Worm (Caenorhabditis elegans) whole organism, L4 larva: Measurements from ENCODE around the gene fdgt-2.

Experiments used
- D1046.2 ChIP-seq: fragments of 200-800 bp; sonication (Bioruptor generic); IDR thresholded peaks from 2 replicates; pipeline ENCODE4 v1.3.6; 2022; ENCODE audit warnings: missing genetic modification characterization, missing compliant biosample characterization
- T20F7.1 ChIP-seq: fragments of 200-800 bp; sonication (Bioruptor generic); optimal IDR thresholded peaks from 2 replicates; lab custom pipeline; 2018; ENCODE audit warnings: mild to moderate bottlenecking, missing genetic modification characterization, missing compliant biosample characterization
- Y5F2A.4 ChIP-seq: fragments of 200-800 bp; sonication (Bioruptor generic); optimal IDR thresholded peaks from 2 replicates; lab custom pipeline; 2018; ENCODE audit warnings: mild to moderate bottlenecking, missing genetic modification characterization, missing compliant biosample characterization
- ZK546.5 ChIP-seq, 2 experiments: sonication (generic microtip); optimal IDR thresholded peaks; 2 replicates each; lab custom pipeline; 2017; ENCODE audit warnings: missing biosample characterization in 2 of 2, missing genetic modification characterization in 2 of 2
- aly-2 ChIP-seq: sonication (generic microtip); optimal IDR thresholded peaks from 2 replicates; lab custom pipeline; 2018; ENCODE audit warnings: missing biosample characterization, missing genetic modification characterization
- arid-1 ChIP-seq: fragments of 200-800 bp; sonication (Bioruptor generic); conservative IDR thresholded peaks from 2 replicates; pipeline ENCODE4 v1.3.6; 2022; ENCODE audit warnings: missing genetic modification reagents, missing genetic modification characterization, missing compliant biosample characterization
- ceh-28 ChIP-seq: fragments of 150-350 bp; optimal IDR thresholded peaks from 2 replicates; lab custom pipeline; 2014; ENCODE audit warnings: missing biosample characterization, missing genetic modification reagents, missing genetic modification characterization
- ceh-32 ChIP-seq: sonication (generic microtip); optimal IDR thresholded peaks from 2 replicates; lab custom pipeline; 2016; ENCODE audit warnings: mild to moderate bottlenecking, missing genetic modification characterization, missing compliant biosample characterization; ENCODE audit not compliant: poor library complexity
- ceh-62 ChIP-seq: sonication (generic microtip); optimal IDR thresholded peaks from 2 replicates; lab custom pipeline; 2017; ENCODE audit warnings: missing biosample characterization, missing genetic modification characterization
- ceh-82 ChIP-seq: sonication (generic microtip); optimal IDR thresholded peaks from 2 replicates; lab custom pipeline; 2017; ENCODE audit warnings: missing biosample characterization, missing genetic modification characterization
- cey-2 ChIP-seq: sonication (generic microtip); optimal IDR thresholded peaks from 3 replicates; lab custom pipeline; 2017; ENCODE audit warnings: missing genetic modification characterization, mild to moderate bottlenecking, missing compliant biosample characterization, antibody characterized with exemption, borderline replicate concordance; ENCODE audit not compliant: insufficient read depth
- daf-12 ChIP-seq: fragments of 150-350 bp; optimal IDR thresholded peaks from 2 replicates; lab custom pipeline; 2014; ENCODE audit warnings: missing biosample characterization, missing genetic modification reagents, missing genetic modification characterization
- daf-16 ChIP-seq, 3 experiments: sonication (generic microtip); optimal IDR thresholded peaks; 2 replicates each; lab custom pipeline; 2016 to 2017; ENCODE audit warnings: missing genetic modification characterization in 3 of 3, missing genetic modification reagents in 3 of 3, mild to moderate bottlenecking in 2 of 3, missing compliant biosample characterization in 2 of 3, missing biosample characterization in 1 of 3, moderate library complexity in 1 of 3
- dmd-6 ChIP-seq: fragments of 200-800 bp; sonication (Bioruptor generic); IDR thresholded peaks from 2 replicates; pipeline ENCODE4 v1.3.6; 2022; ENCODE audit warnings: missing genetic modification reagents, missing genetic modification characterization, missing compliant biosample characterization
- dpl-1 ChIP-seq: fragments of 150-350 bp; optimal IDR thresholded peaks from 2 replicates; lab custom pipeline; 2014; ENCODE audit warnings: missing biosample characterization, missing genetic modification reagents, missing genetic modification characterization
- dve-1 ChIP-seq: sonication (generic microtip); optimal IDR thresholded peaks from 2 replicates; lab custom pipeline; 2017; ENCODE audit warnings: antibody characterized with exemption, mild to moderate bottlenecking, missing genetic modification characterization, missing compliant biosample characterization; ENCODE audit not compliant: insufficient read depth
- egl-27 ChIP-seq: sonication (generic microtip); optimal IDR thresholded peaks from 3 replicates; lab custom pipeline; 2017; ENCODE audit warnings: missing biosample characterization, missing genetic modification reagents, missing genetic modification characterization
- fkh-10 ChIP-seq: fragments of 150-350 bp; optimal IDR thresholded peaks from 2 replicates; lab custom pipeline; 2014; ENCODE audit warnings: missing biosample characterization, missing genetic modification reagents, missing genetic modification characterization
- jun-1 ChIP-seq: fragments of 150-350 bp; optimal IDR thresholded peaks from 2 replicates; lab custom pipeline; 2014; ENCODE audit warnings: missing biosample characterization, missing genetic modification reagents, missing genetic modification characterization
- lin-1 ChIP-seq: fragments of 200-800 bp; sonication (Bioruptor generic); IDR thresholded peaks from 2 replicates; pipeline ENCODE4 v1.3.6; 2022; ENCODE audit warnings: missing genetic modification reagents, missing genetic modification characterization, missing compliant biosample characterization
- lin-13 ChIP-seq: fragments of 150-350 bp; optimal IDR thresholded peaks from 2 replicates; lab custom pipeline; 2014; ENCODE audit warnings: missing biosample characterization, missing genetic modification reagents, missing genetic modification characterization
- lin-38 ChIP-seq: fragments of 200-800 bp; sonication (Bioruptor generic); IDR thresholded peaks from 2 replicates; pipeline ENCODE4 v1.3.6; 2022; ENCODE audit warnings: missing genetic modification reagents, missing genetic modification characterization, missing compliant biosample characterization
- lsy-2 ChIP-seq, 2 experiments: fragments of 150-350 bp in 1 of 2; sonication (generic microtip) in 1 of 2; optimal IDR thresholded peaks; 2 replicates each; lab custom pipeline; 2014 to 2017; ENCODE audit warnings: missing biosample characterization in 2 of 2, missing genetic modification characterization in 2 of 2
- madf-9 ChIP-seq: fragments of 200-800 bp; sonication (Bioruptor generic); conservative IDR thresholded peaks from 2 replicates; pipeline ENCODE4 v1.3.6; 2022; ENCODE audit warnings: missing genetic modification reagents, missing genetic modification characterization, missing compliant biosample characterization
- mes-2 ChIP-seq: sonication (generic microtip); optimal IDR thresholded peaks from 2 replicates; lab custom pipeline; 2016; ENCODE audit warnings: missing genotype, mild to moderate bottlenecking, missing genetic modification characterization, missing compliant biosample characterization; ENCODE audit not compliant: poor library complexity, severe bottlenecking
- mxl-2 ChIP-seq: fragments of 200-800 bp; sonication (Bioruptor generic); conservative IDR thresholded peaks from 2 replicates; pipeline ENCODE4 v1.3.6; 2022; ENCODE audit warnings: missing genetic modification reagents, missing genetic modification characterization, missing compliant biosample characterization
- nhr-102 ChIP-seq: sonication (generic microtip); optimal IDR thresholded peaks from 2 replicates; lab custom pipeline; 2016; ENCODE audit warnings: mild to moderate bottlenecking, missing genetic modification characterization, moderate library complexity, missing compliant biosample characterization
- nhr-11 ChIP-seq: fragments of 150-350 bp; optimal IDR thresholded peaks from 2 replicates; lab custom pipeline; 2014; ENCODE audit warnings: missing biosample characterization, missing genetic modification characterization
- nhr-28 ChIP-seq: fragments of 150-350 bp; optimal IDR thresholded peaks from 2 replicates; lab custom pipeline; 2014; ENCODE audit warnings: missing biosample characterization, missing genetic modification characterization
- nhr-41 ChIP-seq: fragments of 200-800 bp; sonication (Bioruptor generic); IDR thresholded peaks from 2 replicates; pipeline ENCODE4 v1.3.6; 2022; ENCODE audit warnings: missing genetic modification reagents, missing genetic modification characterization, missing compliant biosample characterization
- nhr-6 ChIP-seq: fragments of 150-350 bp; optimal IDR thresholded peaks from 2 replicates; lab custom pipeline; 2014; ENCODE audit warnings: missing biosample characterization, missing genetic modification characterization
- pha-4 ChIP-seq, 2 experiments: fragments of 150-350 bp in 1 of 2; fragments of 200-800 bp in 1 of 2; sonication (Bioruptor generic) in 1 of 2; IDR thresholded peaks in 1 of 2; optimal IDR thresholded peaks in 1 of 2; 2 replicates each; pipeline versions ENCODE4 v1.3.6 to Lab custom; 2014 to 2022; ENCODE audit warnings: missing genetic modification characterization in 2 of 2, missing genetic modification reagents in 2 of 2, missing biosample characterization in 1 of 2, missing compliant biosample characterization in 1 of 2
- php-3 ChIP-seq: fragments of 200-800 bp; sonication (Bioruptor generic); IDR thresholded peaks from 2 replicates; pipeline ENCODE4 v1.3.6; 2022; ENCODE audit warnings: missing genetic modification reagents, missing genetic modification characterization, missing compliant biosample characterization
- pqm-1 ChIP-seq: sonication (generic microtip); optimal IDR thresholded peaks from 2 replicates; lab custom pipeline; 2017; ENCODE audit warnings: missing biosample characterization, missing genetic modification characterization
- skn-1 ChIP-seq: fragments of 150-350 bp; optimal IDR thresholded peaks from 2 replicates; lab custom pipeline; 2014; ENCODE audit warnings: missing biosample characterization, missing genetic modification characterization
- snpc-1.2 ChIP-seq: fragments of 200-800 bp; sonication (Bioruptor generic); IDR thresholded peaks from 2 replicates; pipeline ENCODE4 v1.3.6; 2022; ENCODE audit warnings: missing genetic modification reagents, missing genetic modification characterization, missing compliant biosample characterization
- snpc-4 ChIP-seq: fragments of 150-350 bp; optimal IDR thresholded peaks from 2 replicates; lab custom pipeline; 2014; ENCODE audit warnings: missing biosample characterization, missing genetic modification characterization
- spr-1 ChIP-seq: sonication (generic microtip); optimal IDR thresholded peaks from 2 replicates; lab custom pipeline; 2016; ENCODE audit warnings: mild to moderate bottlenecking, missing genetic modification characterization, missing compliant biosample characterization
- tag-97 ChIP-seq: fragments of 200-800 bp; sonication (Bioruptor generic); IDR thresholded peaks from 2 replicates; pipeline ENCODE4 v1.3.6; 2022; ENCODE audit warnings: missing genetic modification characterization, missing compliant biosample characterization
- unc-130 ChIP-seq: sonication (generic microtip); optimal IDR thresholded peaks from 2 replicates; lab custom pipeline; 2016; ENCODE audit warnings: missing genetic modification reagents, missing genetic modification characterization, missing compliant biosample characterization
- unc-39 ChIP-seq: sonication (generic microtip); optimal IDR thresholded peaks from 2 replicates; lab custom pipeline; 2017; ENCODE audit warnings: missing biosample characterization, missing genetic modification characterization
- zfp-3 ChIP-seq: fragments of 200-800 bp; sonication (Bioruptor generic); conservative IDR thresholded peaks from 2 replicates; pipeline ENCODE4 v1.3.6; 2022; ENCODE audit warnings: missing genetic modification reagents, missing genetic modification characterization, missing compliant biosample characterization
- ztf-11 ChIP-seq: fragments of 150-350 bp; optimal IDR thresholded peaks from 2 replicates; lab custom pipeline; 2014; ENCODE audit warnings: missing biosample characterization, missing genetic modification characterization

The fdgt-2 gene

DNA sequence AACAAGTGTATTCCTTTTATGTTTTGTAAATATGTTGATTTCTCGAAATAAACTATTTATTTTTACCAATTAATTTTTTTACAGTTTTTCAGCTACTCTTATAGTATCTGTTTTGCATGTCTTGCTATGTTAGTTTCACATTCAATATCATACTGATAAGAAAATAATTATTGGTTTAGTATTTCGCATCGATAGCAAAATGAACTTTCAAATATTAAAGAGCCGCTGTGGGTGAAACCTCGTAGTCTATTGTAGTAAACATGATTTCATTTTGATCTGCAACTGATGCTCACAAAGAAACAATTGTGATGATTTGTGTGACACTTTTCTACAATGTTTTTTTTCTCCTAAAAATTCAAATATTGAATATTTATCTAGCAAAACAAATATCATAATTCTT, 25.2 kb upstream of the fdgt-2 start (continued):
- no peak for TF ChIP-seq daf-16 (GFP tag; optimal IDR thresholded peaks at IDR 0.05; lab: Kevin White, UChicago)
- peak; percentile 37 for TF ChIP-seq daf-16 (tag; optimal IDR thresholded peaks at IDR 0.05; lab: Kevin White, UChicago)
- no peak for TF ChIP-seq cey-2
- TF ChIP-seq unc-39 = no peak
- no peak for TF ChIP-seq tag-97 (GFP tag; lab: Robert Waterston, UW)
- no peak for TF ChIP-seq fkh-10 (GFP tag; lab: Kevin White, UChicago)
- no peak for TF ChIP-seq unc-130 (GFP tag; lab: Kevin White, UChicago)
- no peak for TF ChIP-seq arid-1 (GFP tag; lab: Robert Waterston, UW)
- no peak for TF ChIP-seq nhr-41 (GFP tag; lab: Robert Waterston, UW)
- TF ChIP-seq egl-27 (tag; lab: Kevin White, UChicago) = no peak
- no peak for TF ChIP-seq D1046.2 (GFP tag; lab: Robert Waterston, UW)

DNA sequence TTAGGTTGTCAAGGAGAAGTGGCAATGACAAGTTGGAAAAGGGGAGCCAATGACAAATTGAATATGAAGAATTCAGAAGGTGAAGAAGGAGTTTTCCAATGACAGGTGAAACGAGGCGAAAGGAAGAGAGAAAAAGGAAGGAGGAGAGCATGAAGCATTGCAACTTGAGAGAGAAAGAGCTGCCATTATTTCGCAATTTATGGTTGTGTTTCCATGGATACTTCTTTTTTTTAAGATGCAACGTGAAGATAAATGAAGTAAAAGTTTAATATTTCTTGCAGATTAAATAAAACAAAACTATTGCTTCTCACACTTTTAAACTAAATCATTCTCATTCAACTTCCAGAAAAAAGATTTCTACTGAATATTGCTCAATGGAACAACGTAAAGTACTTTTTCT, 23.2 kb upstream of the fdgt-2 start, which contains the start of gene F49E12.8:
TSS of gene F49E12.8 (minus strand) at position 101 of the 400 bp plus-strand sequence.
- TF ChIP-seq dve-1 (peak; percentile 24), cey-2 (no peak), lin-38 (no peak), dpl-1 (GFP tag; lab: Kevin White, UChicago) (no peak), madf-9 (GFP tag; lab: Robert Waterston, UW) (no peak), skn-1 (no peak), nhr-6 (tag; lab: Kevin White, UChicago) (no peak), ceh-28 (tag; lab: Kevin White, UChicago) (no peak), lsy-2 (tag; optimal IDR thresholded peaks at IDR 0.05; lab: Kevin White, UChicago) (no peak)

DNA sequence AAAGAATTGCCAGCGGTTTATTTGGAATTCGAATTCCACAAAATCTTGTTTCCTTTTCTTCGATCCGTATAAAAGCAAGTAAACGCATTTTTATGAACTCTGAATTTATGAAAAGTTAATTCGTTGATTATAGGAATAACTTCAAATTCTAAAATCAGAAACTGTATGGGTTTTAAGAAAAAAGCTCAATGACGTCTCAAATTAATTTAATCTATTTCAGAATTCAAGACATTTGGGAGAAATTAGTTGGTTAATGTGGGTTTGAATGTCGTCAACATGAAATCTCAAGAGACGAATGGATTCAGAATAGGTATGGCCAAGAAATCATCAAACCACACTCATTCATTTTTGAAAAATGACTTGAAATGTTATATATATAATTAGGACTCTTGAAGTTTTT, 21.4 kb upstream of the fdgt-2 start, which contains the start of gene F49E12.7:
TSS of gene F49E12.7 (minus strand) at position 101 of the 400 bp plus-strand sequence.
- no peak for TF ChIP-seq unc-130 (GFP tag; lab: Kevin White, UChicago)
- TF ChIP-seq spr-1 (tag; lab: Kevin White, UChicago) = no peak
- TF ChIP-seq nhr-102 (tag; lab: Kevin White, UChicago) = no peak
- no peak for TF ChIP-seq php-3 (GFP tag; lab: Robert Waterston, UW)

DNA sequence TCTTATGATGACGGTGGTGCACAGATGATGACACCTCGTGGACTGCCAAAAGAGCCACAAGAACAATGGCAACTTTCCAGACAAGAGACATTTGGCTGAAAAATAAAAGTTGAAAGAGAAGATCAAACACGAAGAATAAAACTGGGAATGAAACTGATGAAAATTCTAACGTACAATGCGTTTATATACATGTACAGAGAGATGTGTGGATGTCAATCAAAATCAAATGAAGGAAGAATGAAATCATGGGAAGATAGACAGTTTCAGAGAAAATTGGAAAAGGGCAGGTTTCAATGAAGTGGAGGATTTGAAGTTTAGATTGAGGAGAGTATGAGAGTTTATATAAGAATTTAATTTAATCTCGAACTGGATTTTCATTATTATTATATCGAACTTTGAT, 18.4 kb upstream of the fdgt-2 start, which contains the start of gene dod-23:
TSS of gene dod-23 (minus strand) at position 101 of the 400 bp plus-strand sequence.
- TF ChIP-seq dmd-6 = 0 out of 2 replicates have a peak, but pooled peaks have one; percentile 18
- no peak for TF ChIP-seq lin-13 (GFP tag; lab: Kevin White, UChicago)

DNA sequence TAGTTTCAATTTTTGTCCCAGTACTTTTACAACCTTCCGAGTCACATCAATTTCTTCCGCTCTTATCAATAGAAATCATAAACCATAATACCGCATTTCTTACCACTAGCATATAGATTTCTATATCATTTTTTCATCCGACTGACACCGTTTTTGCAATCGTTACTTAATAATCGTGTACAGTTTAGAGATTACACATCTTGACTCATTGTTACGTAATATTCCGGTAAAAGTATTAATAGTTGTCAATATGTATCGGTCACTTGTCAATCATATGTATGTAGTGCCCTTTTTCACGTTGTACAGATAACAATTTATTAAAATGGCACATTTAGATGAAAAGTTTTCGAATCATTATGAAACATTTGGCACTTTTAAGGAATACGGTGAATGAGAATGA, 17.4 kb upstream of the fdgt-2 start:
- TF ChIP-seq nhr-102 (tag; lab: Kevin White, UChicago) (no peak), ZK546.5 (tag; optimal IDR thresholded peaks at IDR 0.05; lab: Kevin White, UChicago) (no peak), unc-39 (no peak), ztf-11 (tag; lab: Kevin White, UChicago) (no peak), tag-97 (GFP tag; lab: Robert Waterston, UW) (no peak), nhr-11 (no peak), snpc-4 (tag; lab: Kevin White, UChicago) (no peak), ceh-32 (no peak), ceh-82 (tag; lab: Kevin White, UChicago) (no peak), mes-2 (tag; lab: Kevin White, UChicago) (no peak), daf-12 (tag; lab: Kevin White, UChicago) (no peak), zfp-3 (no peak), ceh-62 (tag; lab: Kevin White, UChicago) (no peak), nhr-28 (tag; lab: Kevin White, UChicago) (peak; percentile 47), Y5F2A.4 (GFP tag; lab: Kevin White, UChicago) (no peak), lin-1 (GFP tag; lab: Robert Waterston, UW) (no peak), mxl-2 (GFP tag; lab: Robert Waterston, UW) (no peak), jun-1 (tag; lab: Kevin White, UChicago) (no peak), snpc-1.2 (GFP tag; lab: Robert Waterston, UW) (no peak), pqm-1 (tag; lab: Kevin White, UChicago) (peak; percentile 84), aly-2 (no peak), T20F7.1 (GFP tag; lab: Kevin White, UChicago) (peak; percentile 38), arid-1 (GFP tag; lab: Robert Waterston, UW) (no peak), pha-4 (GFP tag; IDR thresholded peaks at IDR 0.05; lab: Robert Waterston, UW) (no peak), pha-4 (tag; optimal IDR thresholded peaks at IDR 0.05; lab: Kevin White, UChicago) (no peak), php-3 (GFP tag; lab: Robert Waterston, UW) (no peak)
